Fruit fly (Drosophila melanogaster) whole organism, wandering third instar larva: ENCODE results near the gene chas.
A peak's percentile ranks its signal among the peaks of the same experiment; 100 is the strongest.

Source experiments
- Abd-B ChIP-seq: fragments of >200 bp; optimal IDR thresholded peaks from 2 replicates; lab custom pipeline; 2017; ENCODE audit warnings: missing biosample characterization, missing genetic modification characterization
- CG32264 ChIP-seq: fragments of 200-800 bp; sonication (Bioruptor generic); optimal IDR thresholded peaks from 2 replicates; lab custom pipeline; 2016; ENCODE audit warnings: missing biosample characterization, missing genetic modification characterization
- CG9705 ChIP-seq: fragments of 200-800 bp; sonication (Bioruptor generic); optimal IDR thresholded peaks from 2 replicates; lab custom pipeline; 2018; ENCODE audit warnings: missing biosample characterization, mild to moderate bottlenecking, missing genetic modification characterization
- Dfd ChIP-seq: fragments of >200 bp; optimal IDR thresholded peaks from 2 replicates; lab custom pipeline; 2017; ENCODE audit warnings: missing biosample characterization, missing genetic modification characterization
- Dif ChIP-seq: fragments of 200-275, 200-300 bp; sonication (Bioruptor generic); optimal IDR thresholded peaks from 2 replicates; lab custom pipeline; 2018; ENCODE audit warnings: missing biosample characterization, missing genetic modification characterization; ENCODE audit not compliant: partially characterized antibody
- Hnf4 ChIP-seq: fragments of 200-800 bp; sonication (Bioruptor generic); optimal IDR thresholded peaks from 2 replicates; lab custom pipeline; 2016; ENCODE audit warnings: missing biosample characterization, mild to moderate bottlenecking, missing genetic modification characterization
- Hr78 ChIP-seq: fragments of >200 bp; optimal IDR thresholded peaks from 2 replicates; lab custom pipeline; 2017; ENCODE audit warnings: missing biosample characterization, missing genetic modification characterization
- Jra ChIP-seq: sonication (Bioruptor generic); optimal IDR thresholded peaks from 2 replicates; lab custom pipeline; 2016; ENCODE audit warnings: missing biosample characterization, missing genetic modification characterization
- Mio ChIP-seq: sonication (Bioruptor generic); optimal IDR thresholded peaks from 2 replicates; lab custom pipeline; 2016; ENCODE audit warnings: missing biosample characterization, missing genetic modification characterization
- Myc ChIP-seq: fragments of >200 bp; optimal IDR thresholded peaks from 2 replicates; lab custom pipeline; 2017
- N ChIP-seq: fragments of >200 bp; optimal IDR thresholded peaks from 2 replicates; lab custom pipeline; 2018; ENCODE audit warnings: missing biosample characterization, missing external identifiers, missing genetic modification characterization
- OdsH ChIP-seq: fragments of 200-800 bp; sonication (Bioruptor generic); optimal IDR thresholded peaks from 2 replicates; lab custom pipeline; 2016; ENCODE audit warnings: missing biosample characterization, mild to moderate bottlenecking, missing genetic modification characterization
- Sp1 ChIP-seq: fragments of 200-800 bp; sonication (Bioruptor generic); optimal IDR thresholded peaks from 3 replicates; lab custom pipeline; 2019; ENCODE audit warnings: missing biosample characterization, mild to moderate bottlenecking, missing genetic modification characterization, moderate library complexity
- Vsx2 ChIP-seq: fragments of 200-300, 225-300 bp; sonication (Bioruptor generic); optimal IDR thresholded peaks from 2 replicates; lab custom pipeline; 2018; ENCODE audit warnings: missing biosample characterization, missing genetic modification characterization; ENCODE audit not compliant: partially characterized antibody
- br ChIP-seq: fragments of 200-800 bp; sonication (Bioruptor generic); optimal IDR thresholded peaks from 2 replicates; lab custom pipeline; 2016; ENCODE audit warnings: missing biosample characterization, missing genetic modification characterization
- brk ChIP-seq: fragments of 200-800 bp; sonication (Bioruptor generic); optimal IDR thresholded peaks from 2 replicates; lab custom pipeline; 2016; ENCODE audit warnings: missing biosample characterization, mild to moderate bottlenecking, missing genetic modification characterization
- dl ChIP-seq, 2 experiments: fragments of 175-275, 200-275 bp in 1 of 2; fragments of 200-275 bp in 1 of 2; sonication (Bioruptor generic); optimal IDR thresholded peaks; lab custom pipeline; 2018; ENCODE audit warnings: mild to moderate bottlenecking in 2 of 2, missing biosample characterization in 2 of 2, missing genetic modification characterization in 2 of 2, moderate library complexity in 2 of 2; ENCODE audit not compliant: partially characterized antibody in 2 of 2, insufficient read depth in 1 of 2
- dmrt93B ChIP-seq: fragments of 200-800 bp; sonication (Bioruptor generic); optimal IDR thresholded peaks from 2 replicates; lab custom pipeline; 2018; ENCODE audit warnings: missing biosample characterization, mild to moderate bottlenecking, missing genetic modification characterization
- dsf ChIP-seq: sonication (Bioruptor generic); optimal IDR thresholded peaks from 2 replicates; lab custom pipeline; 2016; ENCODE audit warnings: missing biosample characterization, missing genetic modification characterization, borderline replicate concordance
- foxo ChIP-seq, 2 experiments: fragments of 200-800 bp; sonication (Bioruptor generic); optimal IDR thresholded peaks; 2 replicates in 1 of 2; 3 replicates in 1 of 2; lab custom pipeline; 2016 to 2017; ENCODE audit warnings: missing biosample characterization in 2 of 2, missing genetic modification characterization in 2 of 2
- fru ChIP-seq: fragments of 200-800 bp; sonication (Bioruptor generic); optimal IDR thresholded peaks from 3 replicates; lab custom pipeline; 2016; ENCODE audit warnings: missing biosample characterization, mild to moderate bottlenecking, missing genetic modification characterization
- h ChIP-seq: fragments of 200-800 bp; sonication (Bioruptor generic); optimal IDR thresholded peaks from 3 replicates; lab custom pipeline; 2016; ENCODE audit warnings: missing biosample characterization, mild to moderate bottlenecking, missing genetic modification characterization
- jim ChIP-seq: fragments of 175-275, 200-325 bp; sonication (Bioruptor generic); optimal IDR thresholded peaks from 2 replicates; lab custom pipeline; 2016; ENCODE audit warnings: missing biosample characterization, mild to moderate bottlenecking, missing genetic modification characterization
- psq ChIP-seq: fragments of 200-800 bp; sonication (Bioruptor generic); optimal IDR thresholded peaks from 3 replicates; lab custom pipeline; 2017; ENCODE audit warnings: missing biosample characterization, mild to moderate bottlenecking, missing genetic modification characterization, moderate library complexity
- rgr ChIP-seq: fragments of 200-800 bp; sonication (Bioruptor generic); optimal IDR thresholded peaks from 3 replicates; lab custom pipeline; 2016; ENCODE audit warnings: missing biosample characterization, mild to moderate bottlenecking, missing genetic modification characterization
- sage ChIP-seq: fragments of 200-800 bp; sonication (Bioruptor generic); optimal IDR thresholded peaks from 2 replicates; lab custom pipeline; 2016; ENCODE audit warnings: missing biosample characterization, mild to moderate bottlenecking, missing genetic modification characterization
- tai ChIP-seq: sonication (Bioruptor generic); optimal IDR thresholded peaks from 2 replicates; lab custom pipeline; 2016; ENCODE audit warnings: missing biosample characterization, missing genetic modification characterization
- usp ChIP-seq: fragments of >200 bp; optimal IDR thresholded peaks from 2 replicates; lab custom pipeline; 2017; ENCODE audit warnings: missing biosample characterization, missing genetic modification characterization
- woc ChIP-seq: sonication (Bioruptor generic); optimal IDR thresholded peaks from 2 replicates; lab custom pipeline; 2016; ENCODE audit warnings: missing biosample characterization, mild to moderate bottlenecking, missing genetic modification characterization

Gene chas

DNA sequence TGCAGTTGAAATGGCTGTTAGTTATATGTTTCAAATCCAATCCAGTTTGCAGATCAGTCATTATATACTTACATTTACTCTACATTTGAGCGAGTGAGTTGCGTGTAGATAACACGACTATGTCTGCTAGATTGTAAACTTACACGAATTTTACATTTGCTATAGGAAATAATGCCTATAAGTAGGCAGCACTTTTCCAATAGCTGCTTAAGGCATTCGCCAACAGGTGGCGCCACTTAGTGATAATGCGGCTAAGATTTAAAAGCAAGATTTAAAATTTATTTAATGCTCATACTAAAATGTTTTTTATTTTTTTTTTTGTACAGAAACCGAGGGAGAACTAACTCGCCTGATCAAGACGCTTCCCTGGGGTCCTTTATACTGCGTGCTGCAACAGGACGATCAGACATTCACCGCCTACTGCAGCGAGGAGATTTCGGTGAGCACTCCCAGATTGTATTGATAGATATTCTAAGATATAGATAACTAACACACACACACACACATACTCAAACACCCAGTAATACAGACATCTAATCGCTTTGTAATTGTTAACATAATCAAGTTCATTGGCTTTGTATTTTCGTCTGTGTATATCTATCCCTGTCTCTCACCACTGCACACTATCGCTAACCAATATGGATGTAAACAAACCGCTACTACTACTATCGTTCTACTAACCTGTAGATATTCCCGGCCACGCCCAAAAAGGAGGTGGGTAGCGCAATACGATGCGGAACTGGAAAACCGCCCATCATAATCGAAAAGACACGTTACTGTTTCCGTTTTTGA is 21.9 kb upstream of the chas start:
- no peak for TF ChIP-seq CG9705
- TF ChIP-seq brk (GFP tag; lab: Kevin White, UChicago) = no peak
- TF ChIP-seq rgr (GFP tag; lab: Kevin White, UChicago) = no peak
- no peak for TF ChIP-seq Jra (GFP tag; lab: Kevin White, UChicago)
- TF ChIP-seq Myc = peak; percentile 37
- peak; percentile 16 for TF ChIP-seq fru (GFP tag; lab: Kevin White, UChicago)
- TF ChIP-seq Vsx2 (GFP tag; lab: Kevin White, UChicago) = no peak
- no peak for TF ChIP-seq Abd-B (GFP tag; lab: Kevin White, UChicago)
- TF ChIP-seq tai (GFP tag; lab: Kevin White, UChicago) = peak; percentile 33
- no peak for TF ChIP-seq jim (GFP tag; lab: Kevin White, UChicago)
- TF ChIP-seq, all 38 proteins: peak for 3

DNA sequence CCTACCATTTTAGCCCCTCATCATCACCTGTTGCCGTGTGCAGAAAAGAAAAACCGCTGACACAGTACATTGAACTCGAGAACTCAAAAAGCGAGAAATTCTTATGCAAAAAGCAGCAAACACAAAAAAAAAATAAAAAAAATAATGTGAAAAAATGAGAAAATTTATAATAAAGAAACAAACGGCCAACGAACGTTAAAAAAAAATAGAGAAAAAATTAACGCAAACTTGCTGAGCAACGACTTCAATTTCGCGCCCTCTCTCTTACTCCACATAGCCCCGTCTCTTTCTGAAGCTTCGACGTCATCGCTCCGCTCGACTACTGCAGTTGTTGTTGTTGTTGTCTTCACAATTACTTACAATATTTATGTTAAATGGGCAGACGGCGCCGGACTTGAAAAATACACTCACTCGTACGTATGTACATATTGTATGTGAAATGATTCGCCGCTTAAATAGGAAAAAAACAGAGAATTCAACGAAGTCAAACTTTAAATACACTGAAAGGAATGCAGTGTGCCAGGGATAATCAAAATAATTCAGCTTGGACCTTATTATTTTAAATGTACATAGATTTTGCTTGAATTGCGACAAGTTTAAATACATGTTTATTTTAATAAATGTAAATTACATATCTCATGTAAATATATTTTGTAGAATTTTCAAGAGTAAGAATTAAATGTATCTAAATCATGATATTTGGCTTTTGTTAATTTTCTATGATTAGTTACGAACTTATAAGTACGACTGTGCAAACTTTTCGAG is 20.6 kb upstream of the chas start:
- TF ChIP-seq sage (GFP tag; lab: Kevin White, UChicago) (no peak), foxo (GFP tag; optimal IDR thresholded peaks at IDR 0.05; lab: Kevin White, UChicago) (no peak), Hnf4 (GFP tag; lab: Kevin White, UChicago) (no peak), dmrt93B (no peak), psq (GFP tag; lab: Kevin White, UChicago) (no peak), Dif (GFP tag; lab: Kevin White, UChicago) (no peak), rgr (GFP tag; lab: Kevin White, UChicago) (no peak), Vsx2 (GFP tag; lab: Kevin White, UChicago) (no peak), fru (GFP tag; lab: Kevin White, UChicago) (no peak), usp (GFP tag; lab: Kevin White, UChicago) (no peak), h (GFP tag; lab: Kevin White, UChicago) (no peak)

DNA sequence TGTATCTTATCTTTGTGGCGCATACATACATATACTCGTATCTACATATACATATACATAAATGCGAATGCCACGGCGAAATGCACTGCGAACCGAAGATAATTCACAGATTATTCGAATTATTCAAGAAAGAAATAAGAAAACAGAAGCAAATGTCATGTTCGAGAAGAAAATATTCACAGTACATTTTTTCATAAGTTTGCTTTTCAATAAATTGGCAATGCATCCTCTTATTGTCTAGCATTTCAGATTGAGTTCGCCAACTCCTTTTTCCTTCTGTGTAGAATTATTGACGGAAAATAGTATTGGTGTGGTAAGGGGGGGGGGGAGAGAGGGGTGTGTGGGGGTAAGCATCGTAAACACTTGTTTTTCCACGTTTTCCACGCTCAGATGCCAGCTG is 19.9 kb upstream of the chas start:
- no peak for TF ChIP-seq psq (GFP tag; lab: Kevin White, UChicago)
- no peak for TF ChIP-seq CG32264 (GFP tag; lab: Kevin White, UChicago)
- TF ChIP-seq dsf (GFP tag; lab: Kevin White, UChicago) = no peak
- no peak for TF ChIP-seq jim (GFP tag; lab: Kevin White, UChicago)

DNA sequence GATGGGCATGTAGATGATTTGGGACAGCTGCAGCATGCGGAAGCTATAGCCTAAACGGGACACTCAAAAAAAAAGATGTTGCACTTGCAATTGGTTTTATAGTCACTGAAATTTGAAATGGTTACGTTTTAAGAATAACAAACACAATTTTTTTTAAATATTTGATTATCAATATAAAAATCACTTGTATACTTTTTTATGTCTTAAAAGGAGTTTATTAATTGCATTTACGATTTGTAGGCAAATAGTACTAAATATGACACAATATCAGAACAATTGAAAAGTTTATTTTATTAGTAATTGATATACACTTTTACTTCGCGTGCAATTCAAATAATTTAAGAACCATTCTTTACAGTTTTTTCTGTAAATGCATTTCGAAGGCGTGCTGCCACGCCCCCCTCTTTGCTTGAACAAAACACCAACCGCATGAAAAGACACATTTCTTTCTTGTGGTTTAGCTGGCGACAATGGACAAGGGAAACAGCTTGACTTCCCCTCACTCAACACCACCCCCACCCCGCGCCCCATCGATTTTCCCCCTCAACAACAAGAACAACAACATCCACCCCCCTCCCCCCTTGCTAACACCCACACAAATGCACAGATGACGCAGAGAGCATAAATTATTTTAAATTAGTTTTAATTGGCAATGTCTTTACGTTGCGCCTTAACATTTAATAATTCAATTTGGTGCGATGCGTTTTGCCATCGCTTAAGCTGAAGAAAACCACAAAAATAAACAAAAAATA is 18.5 kb upstream of the chas start:
- no peak for TF ChIP-seq h (GFP tag; lab: Kevin White, UChicago)
- TF ChIP-seq brk (GFP tag; lab: Kevin White, UChicago) = no peak
- no peak for TF ChIP-seq usp (GFP tag; lab: Kevin White, UChicago)
- TF ChIP-seq dmrt93B = no peak
- TF ChIP-seq Myc = no peak
- no peak for TF ChIP-seq Dfd (GFP tag; lab: Kevin White, UChicago)
- no peak for TF ChIP-seq sage (GFP tag; lab: Kevin White, UChicago)
- no peak for TF ChIP-seq N (GFP tag; lab: Kevin White, UChicago)

DNA sequence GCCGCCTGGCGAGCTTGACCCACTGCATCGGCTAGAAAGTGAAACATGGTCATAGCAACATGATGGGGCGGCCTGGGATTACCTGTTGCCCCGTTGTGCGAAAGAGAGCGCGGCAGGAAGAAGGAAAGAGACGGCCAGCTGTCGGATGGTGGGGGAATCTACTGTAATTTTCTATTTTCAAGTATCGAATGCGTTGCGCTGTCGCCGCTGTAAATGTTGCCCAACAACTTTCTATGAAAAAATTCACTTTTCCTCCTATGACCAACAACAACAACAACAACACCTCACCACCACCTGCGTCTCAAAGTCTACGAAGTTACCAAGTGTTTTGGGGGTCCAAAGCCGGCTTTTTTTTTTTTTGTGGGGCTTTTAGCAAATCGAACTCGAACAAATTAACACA is 16.4 kb upstream of the chas start:
- TF ChIP-seq Vsx2 (GFP tag; lab: Kevin White, UChicago) (no peak), tai (GFP tag; lab: Kevin White, UChicago) (no peak), OdsH (GFP tag; lab: Kevin White, UChicago) (no peak), br (GFP tag; lab: Kevin White, UChicago) (no peak), Hr78 (no peak), woc (GFP tag; lab: Kevin White, UChicago) (no peak), Sp1 (GFP tag; lab: Kevin White, UChicago) (no peak), Mio (GFP tag; lab: Kevin White, UChicago) (no peak), Dif (GFP tag; lab: Kevin White, UChicago) (no peak), usp (GFP tag; lab: Kevin White, UChicago) (no peak), Dfd (GFP tag; lab: Kevin White, UChicago) (no peak), Abd-B (GFP tag; lab: Kevin White, UChicago) (no peak), dl (GFP tag; optimal IDR thresholded peaks at IDR 0.05; lab: Kevin White, UChicago; ENCODE audit: insufficient read depth in 1 of 2, partially characterized antibody in 2 of 2) (no peak)
- TF ChIP-seq, all 38 proteins: peak for 0
